Fruit fly (Drosophila melanogaster) whole organism: Measurements from ENCODE around the gene CG34454.

ENCODE experiments used
- CG8478 ChIP-seq: fragments of >200 bp; optimal IDR thresholded peaks from 2 replicates; lab custom pipeline; 2018; ENCODE audit warnings: inconsistent platforms
- Dll ChIP-seq: fragments of >200 bp; optimal IDR thresholded peaks from 2 replicates; lab custom pipeline; 2017
- pan ChIP-seq: fragments of >200 bp; optimal IDR thresholded peaks from 2 replicates; lab custom pipeline; 2017
- psq ChIP-seq: fragments of >200 bp; optimal IDR thresholded peaks from 2 replicates; lab custom pipeline; 2017
- usp ChIP-seq: fragments of >200 bp; optimal IDR thresholded peaks from 2 replicates; lab custom pipeline; 2017; ENCODE audit warnings: missing biosample characterization, missing genetic modification characterization, mixed read lengths

DNA sequence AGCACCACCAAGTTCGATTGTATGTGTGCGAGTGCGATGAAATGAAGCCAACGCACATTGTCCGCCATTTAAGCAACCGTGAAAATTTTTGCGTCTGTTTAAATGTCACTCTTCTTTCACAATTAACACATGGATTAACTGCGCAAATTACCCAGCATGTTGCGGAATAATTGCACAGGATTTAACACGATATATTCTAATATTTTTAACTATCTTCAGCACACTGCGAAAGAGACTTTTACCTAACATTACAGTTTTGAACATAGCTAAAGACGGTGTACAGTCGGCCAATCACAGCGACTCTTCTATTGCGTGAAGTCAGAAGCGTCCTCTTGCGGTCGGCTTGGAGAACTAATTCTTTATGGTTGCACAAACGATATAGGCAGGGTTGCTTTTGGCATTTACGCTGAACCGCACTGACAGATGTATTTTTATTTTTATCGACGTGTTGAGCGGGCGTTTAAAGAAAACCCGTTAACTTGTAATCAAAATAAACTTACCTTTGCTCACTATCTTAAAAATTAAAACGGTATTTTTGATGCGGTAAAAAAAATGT, 14.6 kb upstream of the CG34454 start:
- TF ChIP-seq usp (GFP tag; lab: Kevin White, UChicago) (no peak), psq (lab: Kevin White, UChicago) (no peak), Dll (lab: Kevin White, UChicago) (no peak), CG8478 (lab: Kevin White, UChicago) (no peak), pan (no peak)
